Fruit fly (Drosophila melanogaster): ENCODE data around the gene Meltrin.

Gene Meltrin

DNA sequence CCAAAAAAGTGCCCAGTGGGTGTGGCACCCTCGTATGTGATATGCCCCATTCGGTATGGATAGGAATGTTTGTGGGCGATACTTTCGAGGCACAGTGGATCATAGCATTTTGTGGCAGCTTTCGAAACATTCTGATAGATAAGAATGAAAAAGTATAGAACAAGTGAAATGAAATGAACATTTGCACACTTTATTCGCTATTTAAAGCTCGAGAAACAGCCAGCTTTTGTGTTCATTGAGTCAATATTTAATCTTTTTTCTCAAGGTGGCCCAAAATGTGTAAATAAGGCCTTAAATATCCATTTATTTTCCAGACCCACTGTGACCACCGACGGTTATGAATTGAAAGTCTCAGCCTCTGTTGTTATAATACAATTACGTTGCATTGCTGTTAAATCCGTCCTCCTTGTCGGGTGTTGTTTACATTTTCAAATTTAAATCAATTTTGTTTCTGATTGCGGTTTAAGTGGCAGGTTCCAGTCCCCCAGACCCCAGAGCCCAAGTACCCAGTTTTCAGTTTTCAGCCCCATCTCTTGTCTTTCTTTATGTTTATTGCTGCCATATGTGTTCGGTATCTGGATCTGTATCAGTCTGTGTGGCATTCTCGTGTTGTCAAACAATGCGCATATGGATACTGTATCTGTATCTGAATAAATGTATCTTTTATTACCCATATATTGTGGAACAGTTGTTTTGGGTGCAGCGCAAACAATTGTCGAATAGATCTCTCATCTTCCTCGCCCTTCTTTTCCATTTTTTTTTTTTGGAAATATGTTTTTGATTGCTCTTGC lies 47.4 kb upstream of the Meltrin start (continued):
- TF ChIP-seq Chrac-16 (GFP tag; optimal IDR thresholded peaks at IDR 0.05) = no peak
- no peak for TF ChIP-seq Six4 (GFP tag; optimal IDR thresholded peaks at IDR 0.05)
- peak; percentile 48 for TF ChIP-seq CG2712 (tag; optimal IDR thresholded peaks at IDR 0.05)
- TF ChIP-seq dmrt11E (tag; optimal IDR thresholded peaks at IDR 0.05) = peak; percentile 10
- TF ChIP-seq sqz (GFP tag; optimal IDR thresholded peaks at IDR 0.05) = no peak
- peak in 1 of 2 experiments; percentile 17 for TF ChIP-seq Hr51 (GFP tag; optimal IDR thresholded peaks at IDR 0.05)
- 0 out of 2 replicates have a peak, but pooled peaks have one; percentile 30 for TF ChIP-seq toy (GFP tag; IDR thresholded peaks at IDR 0.05)
- no peak for TF ChIP-seq ato (GFP tag; IDR thresholded peaks at IDR 0.05; ENCODE audit: partially characterized antibody)
- peak; percentile 11 for TF ChIP-seq Abd-B (GFP tag; optimal IDR thresholded peaks at IDR 0.05)
- peak; percentile 23 for TF ChIP-seq Ssrp (tag; optimal IDR thresholded peaks at IDR 0.05)
- TF ChIP-seq ATbp (GFP tag; optimal IDR thresholded peaks at IDR 0.05) = peak; percentile 51
- TF ChIP-seq ara (GFP tag; IDR thresholded peaks at IDR 0.05) = peak; percentile 52; the same call in 1 of the 2 replicates
- TF ChIP-seq zfh1 (GFP tag; IDR thresholded peaks at IDR 0.05) = 0 out of 3 replicates have a peak, but pooled peaks have one; percentile 31
- TF ChIP-seq CG14710 (tag; optimal IDR thresholded peaks at IDR 0.05) = peak; percentile 13
- peak; percentile 28 for TF ChIP-seq fd64A (GFP tag; optimal IDR thresholded peaks at IDR 0.05)
- peak; percentile 53 for TF ChIP-seq PHDP (tag; optimal IDR thresholded peaks at IDR 0.05)
- TF ChIP-seq CG1529 (GFP tag; optimal IDR thresholded peaks at IDR 0.05) = peak; percentile 33
- TF ChIP-seq CG2875 (GFP tag; optimal IDR thresholded peaks at IDR 0.05) = peak; percentile 26
- peak; percentile 1 for TF ChIP-seq CG12391 (tag; optimal IDR thresholded peaks at IDR 0.05)
- no peak for TF ChIP-seq exex (tag; optimal IDR thresholded peaks at IDR 0.05)
- TF ChIP-seq CG11085 (GFP tag; IDR thresholded peaks at IDR 0.05) = no peak
- TF ChIP-seq CG11695 (GFP tag; IDR thresholded peaks at IDR 0.05) = no peak
- TF ChIP-seq trem (tag; optimal IDR thresholded peaks at IDR 0.05) = peak; percentile 3
- TF ChIP-seq bowl (GFP tag; IDR thresholded peaks at IDR 0.05) = no peak
- TF ChIP-seq CG6689 (GFP tag; IDR thresholded peaks at IDR 0.05) = 0 out of 2 replicates have a peak, but pooled peaks have one; percentile 7
- TF ChIP-seq CG13424 (tag; optimal IDR thresholded peaks at IDR 0.05) = peak; percentile 36
- peak; percentile 32 for TF ChIP-seq CoRest (tag; optimal IDR thresholded peaks at IDR 0.05)
- peak; percentile 6 for TF ChIP-seq Hsf (GFP tag; optimal IDR thresholded peaks at IDR 0.05)
- peak; percentile 73 for TF ChIP-seq CG4707 (GFP tag; optimal IDR thresholded peaks at IDR 0.05)
- TF ChIP-seq CG2678 (tag; optimal IDR thresholded peaks at IDR 0.05) = peak; percentile 49
- TF ChIP-seq kni (GFP tag; optimal IDR thresholded peaks at IDR 0.05) = peak; percentile 12
- TF ChIP-seq CG7786 (GFP tag; optimal IDR thresholded peaks at IDR 0.05) = peak; percentile 16
- peak; percentile 94 for TF ChIP-seq twi (tag; optimal IDR thresholded peaks at IDR 0.05)
- TF ChIP-seq mam (GFP tag; optimal IDR thresholded peaks at IDR 0.05) = no peak
- TF ChIP-seq Xrp1 (GFP tag; IDR thresholded peaks at IDR 0.05) = peak; percentile 25; the same call in 1 of the 2 replicates
- peak; percentile 93 for TF ChIP-seq CG8388 (GFP tag; optimal IDR thresholded peaks at IDR 0.05)
- peak in 1 of 2 experiments; percentile 72 for TF ChIP-seq bsh (GFP tag; optimal IDR thresholded peaks at IDR 0.05)
- peak; percentile 42; the same call in 1 of the 3 replicates for TF ChIP-seq dysf (GFP tag; IDR thresholded peaks at IDR 0.05)
- no peak for TF ChIP-seq MBD-R2 (GFP tag; IDR thresholded peaks at IDR 0.05)
- TF ChIP-seq CG12769 (tag; optimal IDR thresholded peaks at IDR 0.05) = no peak
- peak; percentile 63 for TF ChIP-seq gem (tag; optimal IDR thresholded peaks at IDR 0.05)
- TF ChIP-seq Eip74EF (GFP tag; optimal IDR thresholded peaks at IDR 0.05) = peak in 1 of 2 experiments; percentile 0
- TF ChIP-seq z (GFP tag; IDR thresholded peaks at IDR 0.05) = peak; percentile 21; the same call in 1 of the 3 replicates
- peak in 1 of 3 experiments; percentile 39 for TF ChIP-seq lola (GFP tag; optimal IDR thresholded peaks at IDR 0.05)
- no peak for TF ChIP-seq CG4360 (GFP tag; IDR thresholded peaks at IDR 0.05)
- peak; percentile 7 for TF ChIP-seq CG7839 (tag; optimal IDR thresholded peaks at IDR 0.05)
- peak; percentile 16 for TF ChIP-seq CG17568 (GFP tag; optimal IDR thresholded peaks at IDR 0.05)

All from whole organism, embryonic.